Fruit fly (Drosophila melanogaster) whole organism, embryonic: ENCODE results near the gene CG31816.

ENCODE experiments used
- CG10209 ChIP-seq: fragments of 200-800 bp; sonication (Bioruptor generic); optimal IDR thresholded peaks from 3 replicates; lab custom pipeline; 2017; ENCODE audit warnings: missing biosample characterization, mild to moderate bottlenecking, missing genetic modification characterization, missing genetic modification reagents
- CG10431 ChIP-seq: fragments of 200-800 bp; sonication (Bioruptor generic); optimal IDR thresholded peaks from 3 replicates; lab custom pipeline; 2018; ENCODE audit warnings: missing biosample characterization, mild to moderate bottlenecking, missing genetic modification characterization
- CG11093 ChIP-seq: fragments of 200-800 bp; sonication (Bioruptor generic); IDR thresholded peaks from 3 replicates; pipeline ENCODE4 v1.3.6; 2022; ENCODE audit warnings: missing biosample characterization, missing genetic modification characterization
- CG11723 ChIP-seq: fragments of 200-800 bp; sonication (Bioruptor generic); optimal IDR thresholded peaks from 2 replicates; lab custom pipeline; 2017; ENCODE audit warnings: missing biosample characterization, mild to moderate bottlenecking, missing genetic modification characterization
- CG12391 ChIP-seq: fragments of 200-800 bp; sonication (Bioruptor generic); optimal IDR thresholded peaks from 3 replicates; lab custom pipeline; 2018; ENCODE audit warnings: missing biosample characterization, mild to moderate bottlenecking, missing genetic modification characterization, moderate library complexity
- CG12659 ChIP-seq: fragments of 200-800 bp; sonication (Bioruptor generic); optimal IDR thresholded peaks from 3 replicates; lab custom pipeline; 2017; ENCODE audit warnings: mild to moderate bottlenecking, missing biosample characterization, missing genetic modification reagents, missing genetic modification characterization
- CG12769 ChIP-seq: fragments of 200-800 bp; sonication (Bioruptor generic); optimal IDR thresholded peaks from 2 replicates; lab custom pipeline; 2019; ENCODE audit warnings: missing biosample characterization, mild to moderate bottlenecking, missing genetic modification characterization, moderate library complexity
- CG15601 ChIP-seq: fragments of 200-800 bp; sonication (Bioruptor generic); optimal IDR thresholded peaks from 3 replicates; lab custom pipeline; 2019; ENCODE audit warnings: missing biosample characterization, mild to moderate bottlenecking, missing genetic modification characterization, moderate library complexity
- CG17361 ChIP-seq: fragments of 200-800 bp; sonication (Bioruptor generic); IDR thresholded peaks from 3 replicates; pipeline ENCODE4 v1.3.6; 2022; ENCODE audit warnings: missing biosample characterization, missing genetic modification characterization
- CG2116 ChIP-seq: fragments of 200-800 bp; sonication (Bioruptor generic); optimal IDR thresholded peaks from 3 replicates; lab custom pipeline; 2018; ENCODE audit warnings: missing biosample characterization, mild to moderate bottlenecking, missing genetic modification characterization
- CG3281 ChIP-seq: fragments of 200-800 bp; sonication (Bioruptor generic); optimal IDR thresholded peaks from 3 replicates; lab custom pipeline; 2017; ENCODE audit warnings: missing biosample characterization, mild to moderate bottlenecking, missing genetic modification characterization
- CG4424 ChIP-seq: fragments of 200-800 bp; sonication (Bioruptor generic); optimal IDR thresholded peaks from 3 replicates; lab custom pipeline; 2016; ENCODE audit warnings: missing biosample characterization, missing genetic modification characterization
- CG6813 ChIP-seq: fragments of 200-800 bp; sonication (Bioruptor generic); optimal IDR thresholded peaks from 2 replicates; lab custom pipeline; 2017; ENCODE audit warnings: missing biosample characterization, missing genetic modification characterization, mild to moderate bottlenecking, moderate library complexity, missing genetic modification reagents
- CG7839 ChIP-seq: fragments of 200-800 bp; sonication (Bioruptor generic); optimal IDR thresholded peaks from 3 replicates; lab custom pipeline; 2018; ENCODE audit warnings: missing biosample characterization, mild to moderate bottlenecking, missing genetic modification characterization, moderate library complexity
- CG8924 ChIP-seq: fragments of 200-800 bp; optimal IDR thresholded peaks from 3 replicates; lab custom pipeline; 2019; ENCODE audit warnings: missing biosample characterization, mild to moderate bottlenecking, missing genetic modification characterization, moderate library complexity
- Camta ChIP-seq: fragments of 200-800 bp; sonication (Bioruptor generic); optimal IDR thresholded peaks from 2 replicates; lab custom pipeline; 2016; ENCODE audit warnings: missing biosample characterization, missing genetic modification characterization
- Dip3 ChIP-seq: fragments of 200-800 bp; sonication (Bioruptor generic); optimal IDR thresholded peaks from 3 replicates; lab custom pipeline; 2016; ENCODE audit warnings: missing biosample characterization, missing genetic modification characterization
- Drgx ChIP-seq: fragments of 200-800 bp; sonication (Bioruptor generic); IDR thresholded peaks from 2 replicates; pipeline ENCODE4 v1.3.6; 2022; ENCODE audit warnings: missing biosample characterization, missing genetic modification characterization
- Ets97D ChIP-seq: fragments of 200-800 bp; sonication (Bioruptor generic); optimal IDR thresholded peaks from 3 replicates; lab custom pipeline; 2016; ENCODE audit warnings: missing biosample characterization, missing genetic modification characterization
- GATAe ChIP-seq: fragments of 200-800 bp; sonication (Bioruptor generic); conservative IDR thresholded peaks from 2 replicates; pipeline ENCODE4 v1.3.6; 2022; ENCODE audit warnings: missing biosample characterization, missing genetic modification characterization
- H2.0 ChIP-seq: fragments of 200-800 bp; sonication (Bioruptor generic); IDR thresholded peaks from 2 replicates; pipeline ENCODE4 v1.3.6; 2022; ENCODE audit warnings: missing biosample characterization, missing genetic modification characterization
- HHEX ChIP-seq: fragments of 200-800 bp; sonication (Bioruptor generic); optimal IDR thresholded peaks from 3 replicates; lab custom pipeline; 2017; ENCODE audit warnings: missing biosample characterization, mild to moderate bottlenecking, missing genetic modification characterization, missing genetic modification reagents
- HLHmδ ChIP-seq: fragments of 200-800 bp; sonication (Bioruptor generic); optimal IDR thresholded peaks from 2 replicates; lab custom pipeline; 2018; ENCODE audit warnings: missing biosample characterization, mild to moderate bottlenecking, missing genetic modification characterization, moderate library complexity
- HmgD ChIP-seq: fragments of 200-800 bp; sonication (Bioruptor generic); optimal IDR thresholded peaks from 3 replicates; lab custom pipeline; 2016; ENCODE audit warnings: missing biosample characterization, missing genetic modification characterization
- Neu2 ChIP-seq: fragments of 200-800 bp; sonication (Bioruptor generic); optimal IDR thresholded peaks from 3 replicates; lab custom pipeline; 2016; ENCODE audit warnings: missing biosample characterization, missing genetic modification characterization, borderline replicate concordance
- Oli ChIP-seq: fragments of 200-800 bp; sonication (Bioruptor generic); optimal IDR thresholded peaks from 2 replicates; lab custom pipeline; 2018; ENCODE audit warnings: missing biosample characterization, mild to moderate bottlenecking, missing genetic modification characterization, moderate library complexity
- Stat92E ChIP-seq, 3 experiments: fragments of >200 bp in 2 of 3; fragments of 200-800 bp in 1 of 3; sonication (Bioruptor generic) in 1 of 3; optimal IDR thresholded peaks; 2 replicates each; lab custom pipeline; 2017 to 2019; ENCODE audit warnings: missing biosample characterization in 3 of 3, missing genetic modification characterization in 3 of 3, mild to moderate bottlenecking in 1 of 3, moderate library complexity in 1 of 3
- TFAM ChIP-seq: fragments of 200-800 bp; sonication (Bioruptor generic); optimal IDR thresholded peaks from 2 replicates; lab custom pipeline; 2017; ENCODE audit warnings: missing biosample characterization, missing genetic modification characterization, inconsistent platforms
- Tbp ChIP-seq: fragments of >200 bp; optimal IDR thresholded peaks from 2 replicates; lab custom pipeline; 2018; ENCODE audit warnings: missing biosample characterization, missing genetic modification characterization
- cwo ChIP-seq: fragments of 200-800 bp; sonication (Bioruptor generic); optimal IDR thresholded peaks from 3 replicates; lab custom pipeline; 2017; ENCODE audit warnings: missing biosample characterization, missing genetic modification characterization, mild to moderate bottlenecking, moderate library complexity, missing genetic modification reagents
- dati ChIP-seq: fragments of 200-800 bp; sonication (Bioruptor generic); IDR thresholded peaks from 2 replicates; pipeline ENCODE4 v1.3.6; 2022; ENCODE audit warnings: missing biosample characterization, missing genetic modification characterization
- dimm ChIP-seq: fragments of 200-800 bp; sonication (Bioruptor generic); IDR thresholded peaks from 2 replicates; pipeline ENCODE4 v1.3.6; 2022; ENCODE audit warnings: missing biosample characterization, missing genetic modification characterization
- exex ChIP-seq: fragments of 200-800 bp; sonication (Bioruptor generic); optimal IDR thresholded peaks from 4 replicates; lab custom pipeline; 2018; ENCODE audit warnings: missing biosample characterization, mild to moderate bottlenecking, missing genetic modification characterization, moderate library complexity
- gem ChIP-seq: fragments of 200-800 bp; sonication (Bioruptor generic); optimal IDR thresholded peaks from 2 replicates; lab custom pipeline; 2019; ENCODE audit warnings: missing biosample characterization, mild to moderate bottlenecking, missing genetic modification characterization, moderate library complexity
- grn ChIP-seq: fragments of 200-800 bp; sonication (Bioruptor generic); optimal IDR thresholded peaks from 3 replicates; lab custom pipeline; 2017; ENCODE audit warnings: missing biosample characterization, missing genetic modification characterization
- gro ChIP-seq: fragments of 200-800 bp; sonication (Bioruptor generic); optimal IDR thresholded peaks from 2 replicates; lab custom pipeline; 2016; ENCODE audit warnings: missing biosample characterization, missing genetic modification characterization
- gsb ChIP-seq: fragments of 200-800 bp; sonication (Bioruptor generic); IDR thresholded peaks from 2 replicates; pipeline ENCODE4 v1.3.6; 2022; ENCODE audit warnings: missing biosample characterization, missing genetic modification characterization
- insv ChIP-seq, 2 experiments: fragments of 200-800 bp; sonication (Bioruptor generic); optimal IDR thresholded peaks; 3 replicates each; lab custom pipeline; 2016 to 2018; ENCODE audit warnings: missing biosample characterization in 2 of 2, missing genetic modification characterization in 2 of 2
- lbe ChIP-seq: fragments of 200-800 bp; sonication (Bioruptor generic); optimal IDR thresholded peaks from 2 replicates; lab custom pipeline; 2016; ENCODE audit warnings: missing biosample characterization, mild to moderate bottlenecking, missing genetic modification characterization
- lov ChIP-seq, 2 experiments: fragments of 200-800 bp in 1 of 2; fragments of >200 bp in 1 of 2; sonication (Bioruptor generic) in 1 of 2; IDR thresholded peaks in 1 of 2; optimal IDR thresholded peaks in 1 of 2; 2 replicates in 1 of 2; 3 replicates in 1 of 2; pipeline versions ENCODE4 v1.3.6 to Lab custom; 2017 to 2022; ENCODE audit warnings: missing biosample characterization in 1 of 2, missing genetic modification characterization in 1 of 2
- nau ChIP-seq: fragments of 200-800 bp; sonication (Bioruptor generic); optimal IDR thresholded peaks from 3 replicates; lab custom pipeline; 2017; ENCODE audit warnings: missing biosample characterization, mild to moderate bottlenecking, missing genetic modification characterization, missing genetic modification reagents
- nerfin-1 ChIP-seq: fragments of 200-800 bp; sonication (Bioruptor generic); optimal IDR thresholded peaks from 3 replicates; lab custom pipeline; 2019; ENCODE audit warnings: missing biosample characterization, mild to moderate bottlenecking, missing genetic modification characterization, moderate library complexity
- odd ChIP-seq: fragments of 200-800 bp; sonication (Bioruptor generic); optimal IDR thresholded peaks from 2 replicates; lab custom pipeline; 2017; ENCODE audit warnings: missing biosample characterization, mild to moderate bottlenecking, missing genetic modification characterization
- ro ChIP-seq: fragments of 200-800 bp; sonication (Bioruptor generic); IDR thresholded peaks from 2 replicates; pipeline ENCODE4 v1.3.6; 2022; ENCODE audit warnings: missing biosample characterization, missing genetic modification characterization
- sisA ChIP-seq: fragments of 200-800 bp; sonication (Bioruptor generic); IDR thresholded peaks from 2 replicates; pipeline ENCODE4 v1.3.6; 2022; ENCODE audit warnings: missing biosample characterization, missing genetic modification characterization
- sna ChIP-seq: fragments of 200-800 bp; sonication (Bioruptor generic); IDR thresholded peaks from 2 replicates; pipeline ENCODE4 v1.3.6; 2022; ENCODE audit warnings: missing biosample characterization, missing genetic modification characterization; ENCODE audit not compliant: partially characterized antibody
- ssp ChIP-seq: fragments of 200-800 bp; sonication (Bioruptor generic); IDR thresholded peaks from 2 replicates; pipeline ENCODE4 v1.3.6; 2022; ENCODE audit warnings: missing biosample characterization, missing genetic modification characterization
- tll ChIP-seq, 2 experiments: fragments of 200-800 bp in 1 of 2; fragments of >200 bp in 1 of 2; sonication (Bioruptor generic) in 1 of 2; optimal IDR thresholded peaks; 2 replicates each; lab custom pipeline; 2017 to 2019; ENCODE audit warnings: missing biosample characterization in 2 of 2, missing genetic modification characterization in 2 of 2, mild to moderate bottlenecking in 1 of 2, moderate library complexity in 1 of 2
- zen ChIP-seq: fragments of 200-800 bp; sonication (Bioruptor generic); optimal IDR thresholded peaks from 3 replicates; lab custom pipeline; 2018; ENCODE audit warnings: missing biosample characterization, mild to moderate bottlenecking, missing genetic modification characterization, moderate library complexity

Gene CG31816

dm6 chr2L:16500469-16500868 lies 41.9 kb upstream of the CG31816 start (continued):
- TF ChIP-seq grn (GFP tag; lab: Kevin White, UChicago) (peak; percentile 19), Stat92E (GFP tag; optimal IDR thresholded peaks at IDR 0.05; lab: Kevin White, UChicago) (peak in 1 of 3 experiments; percentile 64), CG10431 (GFP tag; lab: Kevin White, UChicago) (peak; percentile 75), sna (no peak), insv (GFP tag; optimal IDR thresholded peaks at IDR 0.05; lab: Kevin White, UChicago) (peak in 1 of 2 experiments; percentile 48), lbe (GFP tag; lab: Kevin White, UChicago) (peak; percentile 75), Oli (tag; lab: Kevin White, UChicago) (peak; percentile 92), Camta (GFP tag; lab: Kevin White, UChicago) (peak; percentile 74), Neu2 (no peak), ro (GFP tag; lab: Robert Waterston, UW) (peak; percentile 57; the same call in 1 of the 2 replicates), nerfin-1 (peak; percentile 81), CG6813 (GFP tag; lab: Kevin White, UChicago) (peak; percentile 79), CG11723 (GFP tag; lab: Kevin White, UChicago) (peak; percentile 75), GATAe (0 out of 2 replicates have a peak, but pooled peaks have one; percentile 27), odd (GFP tag; lab: Kevin White, UChicago) (peak; percentile 81), HmgD (GFP tag; lab: Kevin White, UChicago) (peak; percentile 16), nau (GFP tag; lab: Kevin White, UChicago) (peak; percentile 72), CG4424 (peak; percentile 76), tll (GFP tag; optimal IDR thresholded peaks at IDR 0.05; lab: Kevin White, UChicago) (peak in 1 of 2 experiments; percentile 57), Ets97D (peak; percentile 67), gsb (GFP tag; lab: Robert Waterston, UW) (peak; percentile 83), CG15601 (tag; lab: Kevin White, UChicago) (peak; percentile 88), ssp (GFP tag; lab: Robert Waterston, UW) (peak; percentile 83), cwo (peak; percentile 83), HLHmδ (no peak), CG3281 (GFP tag; lab: Kevin White, UChicago) (peak; percentile 78), Tbp (GFP tag; lab: Kevin White, UChicago) (no peak), CG12769 (peak; percentile 96), dati (peak; percentile 76), CG12659 (GFP tag; lab: Kevin White, UChicago) (peak; percentile 87), sisA (GFP tag; lab: Robert Waterston, UW) (peak; percentile 94), zen (peak; percentile 86), exex (peak; percentile 44), HHEX (GFP tag; lab: Kevin White, UChicago) (peak; percentile 78), CG17361 (GFP tag; lab: Robert Waterston, UW) (peak; percentile 80), TFAM (GFP tag; lab: Kevin White, UChicago) (no peak), Drgx (peak; percentile 93), gem (tag; lab: Kevin White, UChicago) (peak; percentile 94), Dip3 (GFP tag; lab: Kevin White, UChicago) (peak; percentile 85), CG11093 (GFP tag; lab: Robert Waterston, UW) (peak; percentile 93), CG12391 (peak; percentile 93), CG7839 (tag; lab: Kevin White, UChicago) (peak; percentile 92), CG8924 (tag; lab: Kevin White, UChicago) (peak; percentile 91), CG2116 (GFP tag; lab: Kevin White, UChicago) (peak; percentile 33), CG10209 (peak; percentile 90), dimm (peak; percentile 79), H2.0 (peak; percentile 89), lov (optimal IDR thresholded peaks at IDR 0.05; lab: Kevin White, UChicago) (no peak), lov (GFP tag; IDR thresholded peaks at IDR 0.05; lab: Robert Waterston, UW) (peak; percentile 92), gro (GFP tag; lab: Kevin White, UChicago) (peak; percentile 76)
